Fruit fly (Drosophila melanogaster) whole organism, wandering third instar larva: ENCODE data around the gene mdu.

Experiments used
- Abd-B ChIP-seq: fragments of >200 bp; optimal IDR thresholded peaks from 2 replicates; lab custom pipeline; 2017; ENCODE audit warnings: missing biosample characterization, missing genetic modification characterization
- Dfd ChIP-seq: fragments of >200 bp; optimal IDR thresholded peaks from 2 replicates; lab custom pipeline; 2017; ENCODE audit warnings: missing biosample characterization, missing genetic modification characterization
- GATAd ChIP-seq: sonication (Bioruptor generic); optimal IDR thresholded peaks from 2 replicates; lab custom pipeline; 2016; ENCODE audit warnings: missing biosample characterization, missing genetic modification characterization
- OdsH ChIP-seq: fragments of 200-800 bp; sonication (Bioruptor generic); optimal IDR thresholded peaks from 2 replicates; lab custom pipeline; 2016; ENCODE audit warnings: missing biosample characterization, mild to moderate bottlenecking, missing genetic modification characterization
- Sp1 ChIP-seq: fragments of 200-800 bp; sonication (Bioruptor generic); optimal IDR thresholded peaks from 3 replicates; lab custom pipeline; 2019; ENCODE audit warnings: missing biosample characterization, mild to moderate bottlenecking, missing genetic modification characterization, moderate library complexity
- dsf ChIP-seq: sonication (Bioruptor generic); optimal IDR thresholded peaks from 2 replicates; lab custom pipeline; 2016; ENCODE audit warnings: missing biosample characterization, missing genetic modification characterization, borderline replicate concordance
- h ChIP-seq: fragments of 200-800 bp; sonication (Bioruptor generic); optimal IDR thresholded peaks from 3 replicates; lab custom pipeline; 2016; ENCODE audit warnings: missing biosample characterization, mild to moderate bottlenecking, missing genetic modification characterization
- jim ChIP-seq: fragments of 175-275, 200-325 bp; sonication (Bioruptor generic); optimal IDR thresholded peaks from 2 replicates; lab custom pipeline; 2016; ENCODE audit warnings: missing biosample characterization, mild to moderate bottlenecking, missing genetic modification characterization
- psq ChIP-seq: fragments of 200-800 bp; sonication (Bioruptor generic); optimal IDR thresholded peaks from 3 replicates; lab custom pipeline; 2017; ENCODE audit warnings: missing biosample characterization, mild to moderate bottlenecking, missing genetic modification characterization, moderate library complexity
- sv ChIP-seq: fragments of 200-800 bp; sonication (Bioruptor generic); optimal IDR thresholded peaks from 3 replicates; lab custom pipeline; 2016; ENCODE audit warnings: missing biosample characterization, missing genetic modification characterization

DNA sequence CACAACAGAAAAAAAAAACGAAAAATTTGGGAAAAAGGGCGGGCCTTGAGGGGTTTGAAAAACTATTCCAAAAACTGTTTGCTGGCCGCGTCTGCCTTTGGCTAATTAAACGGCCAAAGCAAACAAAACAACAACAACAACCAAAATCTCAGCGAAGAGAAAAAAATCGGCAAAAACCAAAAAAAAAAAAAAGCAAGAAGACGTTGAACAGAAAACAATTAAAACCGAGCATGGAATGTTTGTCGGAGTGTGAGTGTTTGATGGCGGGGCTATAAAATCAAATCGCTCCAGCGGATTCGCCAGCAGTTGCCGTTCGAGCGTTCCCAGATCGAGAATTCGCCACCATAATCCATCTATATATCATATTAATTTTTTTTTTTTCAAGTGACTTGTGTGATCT, 55.8 kb downstream of the mdu start, which contains the start of gene Cpr11B:
- TF ChIP-seq GATAd (GFP tag; lab: Kevin White, UChicago) (no peak), sv (GFP tag; lab: Kevin White, UChicago) (no peak), Dfd (GFP tag; lab: Kevin White, UChicago) (no peak), dsf (no peak), Abd-B (no peak), jim (GFP tag; lab: Kevin White, UChicago) (no peak), h (GFP tag; lab: Kevin White, UChicago) (no peak), OdsH (no peak), psq (no peak), Sp1 (GFP tag; lab: Kevin White, UChicago) (no peak)
